Worm (Caenorhabditis elegans) whole organism, young adult: Measurements from ENCODE around the gene tmed-13.

ENCODE experiments used
- C06A6.2 ChIP-seq: fragments of 200-800 bp; sonication (Bioruptor generic); conservative IDR thresholded peaks from 2 replicates; pipeline ENCODE4 v1.3.6; 2022; ENCODE audit warnings: missing genetic modification characterization, missing compliant biosample characterization
- F39B2.1 ChIP-seq: fragments of 200-800 bp; sonication (Bioruptor generic); IDR thresholded peaks from 2 replicates; pipeline ENCODE4 v1.3.6; 2022; ENCODE audit warnings: missing genetic modification reagents, missing genetic modification characterization, missing compliant biosample characterization
- ceh-58 ChIP-seq: fragments of 200-800 bp; sonication (Bioruptor generic); IDR thresholded peaks from 2 replicates; pipeline ENCODE4 v1.3.6; 2022; ENCODE audit warnings: missing genetic modification characterization, missing compliant biosample characterization
- ceh-91 ChIP-seq: fragments of 200-800 bp; sonication (Bioruptor generic); IDR thresholded peaks from 2 replicates; pipeline ENCODE4 v1.3.6; 2022; ENCODE audit warnings: missing genetic modification reagents, missing genetic modification characterization, missing compliant biosample characterization
- die-1 ChIP-seq: sonication (generic microtip); optimal IDR thresholded peaks from 2 replicates; lab custom pipeline; 2016; ENCODE audit warnings: missing genotype, mild to moderate bottlenecking, missing genetic modification characterization, missing compliant biosample characterization
- dpl-1 ChIP-seq: fragments of 150-350 bp; optimal IDR thresholded peaks from 2 replicates; lab custom pipeline; 2014; ENCODE audit warnings: missing biosample characterization, missing genetic modification reagents, missing genetic modification characterization
- hlh-12 ChIP-seq: sonication (generic microtip); optimal IDR thresholded peaks from 2 replicates; lab custom pipeline; 2016; ENCODE audit warnings: missing genetic modification characterization, missing compliant biosample characterization
- hlh-26 ChIP-seq: fragments of 200-800 bp; sonication (Bioruptor generic); conservative IDR thresholded peaks from 2 replicates; pipeline ENCODE4 v1.3.6; 2022; ENCODE audit warnings: missing genetic modification reagents, missing genetic modification characterization, missing compliant biosample characterization
- madf-3 ChIP-seq: fragments of 200-800 bp; sonication (Bioruptor generic); IDR thresholded peaks from 2 replicates; pipeline ENCODE4 v1.3.6; 2022; ENCODE audit warnings: missing genetic modification reagents, missing genetic modification characterization, missing compliant biosample characterization
- mel-28 ChIP-seq: sonication (generic microtip); optimal IDR thresholded peaks from 2 replicates; lab custom pipeline; 2016; ENCODE audit warnings: borderline replicate concordance, mild to moderate bottlenecking, missing genetic modification characterization, missing compliant biosample characterization
- nfya-1 ChIP-seq: sonication (generic microtip); optimal IDR thresholded peaks from 2 replicates; lab custom pipeline; 2017; ENCODE audit warnings: antibody characterized with exemption, missing compliant biosample characterization, missing genetic modification characterization, borderline replicate concordance; ENCODE audit not compliant: insufficient read depth
- rpc-1 ChIP-seq, 2 experiments: fragments of 150-350 bp in 1 of 2; sonication (generic microtip) in 1 of 2; optimal IDR thresholded peaks; 2 replicates each; lab custom pipeline; 2014 to 2018; ENCODE audit warnings: missing biosample characterization in 1 of 2, missing genetic modification characterization in 1 of 2, missing genetic modification reagents in 1 of 2, missing genotype in 1 of 2
- unc-130 ChIP-seq: sonication (generic microtip); optimal IDR thresholded peaks from 2 replicates; lab custom pipeline; 2016; ENCODE audit warnings: missing genetic modification reagents, missing genetic modification characterization, missing compliant biosample characterization
- ztf-6 ChIP-seq: fragments of 200-800 bp; sonication (Bioruptor generic); IDR thresholded peaks from 2 replicates; pipeline ENCODE4 v1.3.6; 2022; ENCODE audit warnings: missing genetic modification reagents, missing genetic modification characterization, missing compliant biosample characterization

- TF ChIP-seq madf-3 (GFP tag; lab: Robert Waterston, UW): no peak
- TF ChIP-seq rpc-1 (optimal IDR thresholded peaks at IDR 0.05; lab: Kevin White, UChicago): no peak
- TF ChIP-seq rpc-1 (tag; optimal IDR thresholded peaks at IDR 0.05; lab: Kevin White, UChicago): no peak
- no peak for TF ChIP-seq unc-130 (GFP tag; lab: Kevin White, UChicago)
- no peak for TF ChIP-seq hlh-26 (GFP tag; lab: Robert Waterston, UW)
- no peak for TF ChIP-seq die-1 (tag; lab: Kevin White, UChicago)
- no peak for TF ChIP-seq ceh-58 (GFP tag; lab: Robert Waterston, UW)
- TF ChIP-seq C06A6.2: no peak
- no peak for TF ChIP-seq nfya-1 (tag; lab: Kevin White, UChicago)
- TF ChIP-seq mel-28 (tag; lab: Kevin White, UChicago): no peak
- no peak for TF ChIP-seq F39B2.1 (GFP tag; lab: Robert Waterston, UW)
- TF ChIP-seq dpl-1 (GFP tag; lab: Kevin White, UChicago): no peak
- no peak for TF ChIP-seq ceh-91 (GFP tag; lab: Robert Waterston, UW)
- no peak for TF ChIP-seq ztf-6 (GFP tag; lab: Robert Waterston, UW)
- TF ChIP-seq hlh-12: no peak
Observed at ce11 chrIV:6491915-6492314, 20.7 kb upstream of the tmed-13 start.
